Fruit fly (Drosophila melanogaster) S2 (cell line): Measurements from ENCODE around the gene Pp1-87B.

Source experiments
- CG8478 ChIP-seq: fragments of >200 bp; optimal IDR thresholded peaks from 2 replicates; lab custom pipeline; 2018
- CTCF ChIP-seq, 2 experiments: fragments of >200 bp; optimal IDR thresholded peaks; 2 replicates each; lab custom pipeline; 2018

dm6 chr3R:12373800-12374199, 51.9 kb downstream of the Pp1-87B start, which contains the start of gene GstD4:
- TF ChIP-seq CG8478 (lab: Kevin White, UChicago) (no peak), CTCF (optimal IDR thresholded peaks at IDR 0.05; lab: Kevin White, UChicago) (no peak)
